Worm (Caenorhabditis elegans) whole organism, L2 larva: ENCODE measurements around the gene mec-15.

Experiments used
- aly-2 ChIP-seq: fragments of 150-350 bp; optimal IDR thresholded peaks from 2 replicates; lab custom pipeline; 2014; ENCODE audit warnings: missing biosample characterization, missing genetic modification characterization
- ceh-82 ChIP-seq: fragments of 150-350 bp; optimal IDR thresholded peaks from 2 replicates; lab custom pipeline; 2014; ENCODE audit warnings: missing biosample characterization, missing genetic modification characterization
- lin-11 ChIP-seq: fragments of 150-350 bp; sonication (generic microtip); optimal IDR thresholded peaks from 2 replicates; lab custom pipeline; 2014; ENCODE audit warnings: missing biosample characterization, missing genetic modification characterization, inconsistent platforms, mixed read lengths
- nhr-6 ChIP-seq: fragments of 150-350 bp; optimal IDR thresholded peaks from 2 replicates; lab custom pipeline; 2014; ENCODE audit warnings: missing biosample characterization, missing genetic modification characterization
- skn-1 ChIP-seq: sonication (generic microtip); optimal IDR thresholded peaks from 2 replicates; lab custom pipeline; 2017; ENCODE audit warnings: missing biosample characterization, missing genetic modification characterization
- unc-55 ChIP-seq: fragments of 150-350 bp; sonication (generic microtip); optimal IDR thresholded peaks from 3 replicates; lab custom pipeline; 2014; ENCODE audit warnings: missing biosample characterization, missing genetic modification reagents, missing genetic modification characterization
- zag-1 ChIP-seq: fragments of 150-350 bp; optimal IDR thresholded peaks from 2 replicates; lab custom pipeline; 2014; ENCODE audit warnings: missing biosample characterization, missing genetic modification characterization
- ztf-1 ChIP-seq: fragments of 200-800 bp; sonication (Bioruptor generic); conservative IDR thresholded peaks from 2 replicates; pipeline ENCODE4 v1.3.6; 2022; ENCODE audit warnings: missing genetic modification characterization, missing compliant biosample characterization

- TF ChIP-seq skn-1 (tag; lab: Kevin White, UChicago) (no peak), nhr-6 (tag; lab: Kevin White, UChicago) (no peak), lin-11 (tag; lab: Kevin White, UChicago) (no peak), aly-2 (tag; lab: Kevin White, UChicago) (no peak), ceh-82 (tag; lab: Kevin White, UChicago) (no peak), ztf-1 (GFP tag; lab: Robert Waterston, UW) (no peak), zag-1 (tag; lab: Kevin White, UChicago) (no peak), unc-55 (GFP tag; lab: Kevin White, UChicago) (no peak)
Measured at ce11 chrII:10220631-10221030, 18.9 kb downstream of the mec-15 start.
